Worm (Caenorhabditis elegans): ENCODE results near the gene C46C2.2.

ce11 chrIV:9191183-9191582 lies 26.3 kb upstream of the C46C2.2 start:
- no peak for TF ChIP-seq skn-1 (tag; optimal IDR thresholded peaks at IDR 0.05)
- TF ChIP-seq pha-4 (tag; optimal IDR thresholded peaks at IDR 0.05) = peak; percentile 78
- TF ChIP-seq ceh-16 (tag; optimal IDR thresholded peaks at IDR 0.05) = no peak
- TF ChIP-seq lin-39 (tag; optimal IDR thresholded peaks at IDR 0.05) = peak; percentile 80
- TF ChIP-seq nhr-25 (tag; optimal IDR thresholded peaks at IDR 0.05) = peak; percentile 39
